Worm (Caenorhabditis elegans): ENCODE results near the gene gipc-1.

gipc-1 gene

DNA sequence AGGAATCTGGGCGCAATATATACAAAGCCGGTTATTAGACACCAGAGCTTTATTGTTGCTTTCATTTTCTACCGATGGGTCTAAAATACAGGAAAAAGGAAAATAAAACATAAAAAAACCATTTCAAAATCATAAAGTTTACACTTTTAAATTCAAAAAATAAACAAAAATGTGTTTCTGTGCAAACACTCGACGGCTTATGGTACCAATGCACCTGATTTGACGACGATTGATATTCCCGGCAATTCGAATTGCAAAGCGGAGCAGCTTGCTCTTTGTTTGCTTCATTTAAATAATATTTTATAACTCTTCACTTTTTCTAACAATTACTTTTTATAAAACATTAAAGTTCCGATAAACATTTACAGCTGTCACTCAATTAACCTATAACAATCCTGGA, 20.4 kb upstream of the gipc-1 start, which contains the start of gene F26A1.1:
TSS of gene F26A1.1 (plus strand) at position 369 of the 400 bp plus-strand sequence.
- TF ChIP-seq unc-55 (GFP tag; optimal IDR thresholded peaks at IDR 0.05) = peak; percentile 54
- TF ChIP-seq crh-2 (tag; optimal IDR thresholded peaks at IDR 0.05) = peak; percentile 5
- no peak for TF ChIP-seq nhr-6 (tag; optimal IDR thresholded peaks at IDR 0.05)
- TF ChIP-seq nhr-11 (tag; optimal IDR thresholded peaks at IDR 0.05) = no peak
- TF ChIP-seq mbf-1 (tag; optimal IDR thresholded peaks at IDR 0.05) = no peak
- no peak for TF ChIP-seq unc-39 (tag; optimal IDR thresholded peaks at IDR 0.05)
- TF ChIP-seq egl-27 (tag; optimal IDR thresholded peaks at IDR 0.05) = no peak
- no peak for TF ChIP-seq nhr-21 (tag; optimal IDR thresholded peaks at IDR 0.05)
- no peak for TF ChIP-seq nhr-10 (tag; optimal IDR thresholded peaks at IDR 0.05)
- TF ChIP-seq snpc-4 (tag; optimal IDR thresholded peaks at IDR 0.05) = no peak
- no peak for TF ChIP-seq unc-62 (GFP tag; optimal IDR thresholded peaks at IDR 0.05)
- no peak for TF ChIP-seq aly-2 (tag; optimal IDR thresholded peaks at IDR 0.05)
- peak; percentile 6 for TF ChIP-seq gmeb-1 (tag; optimal IDR thresholded peaks at IDR 0.05)
- peak; percentile 8 for TF ChIP-seq nhr-129 (tag; optimal IDR thresholded peaks at IDR 0.05)
- no peak for TF ChIP-seq dmd-4 (tag; optimal IDR thresholded peaks at IDR 0.05)
- TF ChIP-seq lsy-2 (tag; optimal IDR thresholded peaks at IDR 0.05) = peak in 1 of 2 experiments; percentile 38
- no peak for TF ChIP-seq blmp-1 (tag; optimal IDR thresholded peaks at IDR 0.05; ENCODE audit: insufficient read depth)
- no peak for TF ChIP-seq ama-1 (optimal IDR thresholded peaks at IDR 0.05)
- TF ChIP-seq mab-5 (tag; optimal IDR thresholded peaks at IDR 0.05) = no peak

DNA sequence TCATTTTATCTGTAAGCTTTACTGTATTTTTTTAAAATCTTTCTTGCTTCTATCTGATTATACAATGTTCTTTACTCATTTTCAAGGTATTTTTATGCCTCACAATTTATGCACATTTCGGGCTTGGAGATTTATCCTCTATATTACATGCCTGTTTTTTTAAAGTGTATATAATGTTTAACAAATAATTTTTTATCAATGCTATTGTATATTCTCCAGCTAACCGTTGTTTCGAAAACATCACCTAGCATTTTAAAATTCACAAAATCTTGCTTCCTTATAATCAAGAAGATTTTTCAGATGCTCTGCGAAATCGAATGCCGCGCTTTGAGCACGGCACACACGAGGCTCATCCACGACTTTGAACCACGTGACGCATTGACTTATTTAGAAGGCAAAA, 18.6 kb upstream of the gipc-1 start, which contains the start of gene ced-4:
TSS of gene ced-4 (plus strand) at position 301 of the 400 bp plus-strand sequence.
- TF ChIP-seq gmeb-1 (tag; optimal IDR thresholded peaks at IDR 0.05) = no peak
- TF ChIP-seq dmd-4 (tag; optimal IDR thresholded peaks at IDR 0.05) = no peak
- no peak for TF ChIP-seq nhr-12 (tag; optimal IDR thresholded peaks at IDR 0.05)
- TF ChIP-seq ama-1 (optimal IDR thresholded peaks at IDR 0.05) = no peak
- no peak for TF ChIP-seq lsy-2 (tag; optimal IDR thresholded peaks at IDR 0.05)
- no peak for TF ChIP-seq aly-2 (tag; optimal IDR thresholded peaks at IDR 0.05)
- TF ChIP-seq nhr-6 (tag; optimal IDR thresholded peaks at IDR 0.05) = no peak
- no peak for TF ChIP-seq ztf-11 (tag; optimal IDR thresholded peaks at IDR 0.05)
- TF ChIP-seq unc-39 (tag; optimal IDR thresholded peaks at IDR 0.05) = no peak
- no peak for TF ChIP-seq egl-27 (tag; optimal IDR thresholded peaks at IDR 0.05)
- TF ChIP-seq nhr-11 (tag; optimal IDR thresholded peaks at IDR 0.05) = no peak
- TF ChIP-seq unc-55 (GFP tag; optimal IDR thresholded peaks at IDR 0.05) = no peak
- no peak for TF ChIP-seq C34F6.9 (tag; optimal IDR thresholded peaks at IDR 0.05)
- no peak for TF ChIP-seq lin-11 (tag; optimal IDR thresholded peaks at IDR 0.05)
- no peak for TF ChIP-seq sma-3 (GFP tag; optimal IDR thresholded peaks at IDR 0.05)

DNA sequence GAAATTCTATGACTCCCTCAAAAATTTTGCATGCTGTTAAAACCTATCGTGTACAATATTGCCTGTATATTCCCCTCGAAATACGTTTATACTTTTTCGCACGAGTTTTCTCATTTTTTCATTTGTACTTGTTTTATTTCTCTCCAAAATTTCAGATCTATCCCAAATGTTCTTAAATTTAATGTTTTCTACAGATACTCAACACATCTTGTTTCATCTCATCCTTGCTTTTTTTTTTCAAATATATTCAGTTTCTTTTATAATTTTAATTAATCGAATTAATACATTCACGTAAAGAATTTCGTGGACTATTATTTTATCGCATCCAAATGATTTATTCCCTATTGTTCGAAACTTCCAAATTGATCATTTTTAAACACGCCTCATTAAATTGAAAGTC, 15.7 kb upstream of the gipc-1 start, which contains the start of gene C35D10.8:
TSS of gene C35D10.8 (plus strand) at position 301 of the 400 bp plus-strand sequence.
- TF ChIP-seq ama-1 (optimal IDR thresholded peaks at IDR 0.05) = no peak
- TF ChIP-seq nhr-12 (tag; optimal IDR thresholded peaks at IDR 0.05) = no peak
- TF ChIP-seq nhr-11 (tag; optimal IDR thresholded peaks at IDR 0.05) = no peak
- TF ChIP-seq mdl-1 (tag; optimal IDR thresholded peaks at IDR 0.05) = no peak
- no peak for TF ChIP-seq mab-5 (tag; optimal IDR thresholded peaks at IDR 0.05)
- no peak for TF ChIP-seq ZK546.5 (tag; optimal IDR thresholded peaks at IDR 0.05)
- no peak for TF ChIP-seq mbf-1 (tag; optimal IDR thresholded peaks at IDR 0.05)
- no peak for TF ChIP-seq nhr-23 (tag; optimal IDR thresholded peaks at IDR 0.05)
- TF ChIP-seq nhr-10 (tag; optimal IDR thresholded peaks at IDR 0.05) = no peak
- TF ChIP-seq ztf-1 (GFP tag; conservative IDR thresholded peaks at IDR 0.05) = no peak

DNA sequence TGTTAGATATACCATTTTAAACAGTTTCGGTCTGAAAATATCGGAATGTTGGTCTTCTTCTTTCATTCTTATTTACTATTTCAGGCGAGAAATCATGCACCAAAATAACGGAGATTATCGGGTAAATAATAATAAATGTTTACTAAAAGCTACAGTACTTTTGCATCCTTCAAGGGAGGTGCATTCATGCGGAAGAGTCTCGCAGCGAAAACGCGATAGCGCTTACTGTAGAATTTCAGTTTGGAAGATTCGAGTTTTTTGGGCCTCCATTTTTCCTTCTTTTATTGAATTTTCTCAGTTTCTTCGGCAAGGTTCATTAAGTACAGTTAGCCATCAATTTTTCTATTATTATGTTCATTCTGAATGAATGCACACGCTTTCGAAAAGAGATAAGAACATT, 14.5 kb upstream of the gipc-1 start, which contains the start of gene C35D10.7:
TSS of gene C35D10.7 (plus strand) at position 85 of the 400 bp plus-strand sequence.
- no peak for TF ChIP-seq lin-39 (tag; optimal IDR thresholded peaks at IDR 0.05)
- no peak for TF ChIP-seq ZK546.5 (tag; optimal IDR thresholded peaks at IDR 0.05)
- TF ChIP-seq nhr-237 (tag; optimal IDR thresholded peaks at IDR 0.05) = no peak
- no peak for TF ChIP-seq alr-1 (tag; optimal IDR thresholded peaks at IDR 0.05)
- no peak for TF ChIP-seq lsy-2 (tag; optimal IDR thresholded peaks at IDR 0.05)
- TF ChIP-seq ama-1 (optimal IDR thresholded peaks at IDR 0.05) = no peak

DNA sequence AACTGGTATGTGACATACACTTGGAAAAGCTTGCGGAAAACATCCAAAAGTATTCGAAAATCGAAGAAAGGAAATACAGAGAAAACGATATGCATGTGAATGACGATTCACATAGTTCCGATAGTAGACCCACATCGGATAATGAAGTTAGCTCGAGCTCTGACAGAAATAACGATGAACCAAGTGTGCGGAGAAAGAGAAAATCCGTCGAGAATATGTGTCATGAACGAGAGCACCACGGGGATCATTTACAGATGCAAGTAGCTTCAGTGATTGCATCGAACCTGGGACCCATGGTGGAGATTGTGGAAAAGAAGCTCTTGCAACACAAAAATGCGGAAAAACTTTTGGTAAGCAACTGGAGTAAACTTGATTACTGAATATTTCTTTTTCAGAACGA, 13.6 kb upstream of the gipc-1 start:
- TF ChIP-seq blmp-1 (tag; optimal IDR thresholded peaks at IDR 0.05; ENCODE audit: insufficient read depth) (no peak), snpc-4 (tag; optimal IDR thresholded peaks at IDR 0.05) (no peak), R02D3.7 (tag; optimal IDR thresholded peaks at IDR 0.05) (no peak), unc-62 (GFP tag; optimal IDR thresholded peaks at IDR 0.05) (no peak), ztf-4 (tag; optimal IDR thresholded peaks at IDR 0.05) (no peak), C34F6.9 (tag; optimal IDR thresholded peaks at IDR 0.05) (no peak), ztf-1 (GFP tag; conservative IDR thresholded peaks at IDR 0.05) (no peak), mab-5 (tag; optimal IDR thresholded peaks at IDR 0.05) (no peak), F13H6.1 (tag; optimal IDR thresholded peaks at IDR 0.05) (no peak), gmeb-1 (tag; optimal IDR thresholded peaks at IDR 0.05) (no peak)
